Worm (Caenorhabditis elegans): Measurements from ENCODE around the gene mboa-6.

DNA sequence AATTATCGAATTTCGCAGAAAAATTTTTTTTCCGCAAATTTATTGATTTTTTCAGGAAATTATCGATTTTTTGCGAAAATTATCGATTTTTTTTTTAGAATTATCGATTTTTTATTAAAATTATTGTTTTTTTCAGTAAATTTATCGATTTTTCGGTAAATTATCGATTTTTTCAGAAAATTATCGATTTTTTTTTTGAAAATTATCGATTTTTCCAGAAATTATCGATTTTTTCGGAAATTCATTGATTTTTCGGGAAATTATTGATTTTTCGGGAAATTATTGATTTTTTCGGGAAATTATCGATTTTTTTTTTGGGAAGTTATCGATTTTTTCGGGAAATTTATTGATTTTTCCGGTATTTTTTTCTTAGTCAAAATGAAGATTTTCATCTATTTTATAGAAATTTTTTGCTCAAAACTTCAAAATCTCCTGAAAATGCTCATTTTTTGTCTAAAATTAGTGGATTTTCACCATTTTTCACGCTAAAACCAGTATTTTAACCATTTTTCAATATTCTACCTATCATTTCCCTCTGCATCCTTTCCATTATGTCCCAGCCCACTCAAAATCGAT is 6.1 kb downstream of the mboa-6 start:
- TF ChIP-seq dao-5 (tag; optimal IDR thresholded peaks at IDR 0.05) (no peak), him-1 (tag; optimal IDR thresholded peaks at IDR 0.05) (no peak), W03F9.2 (tag; optimal IDR thresholded peaks at IDR 0.05) (no peak)
